Worm (Caenorhabditis elegans): ENCODE results near the gene dmsr-12.

dmsr-12 gene

DNA sequence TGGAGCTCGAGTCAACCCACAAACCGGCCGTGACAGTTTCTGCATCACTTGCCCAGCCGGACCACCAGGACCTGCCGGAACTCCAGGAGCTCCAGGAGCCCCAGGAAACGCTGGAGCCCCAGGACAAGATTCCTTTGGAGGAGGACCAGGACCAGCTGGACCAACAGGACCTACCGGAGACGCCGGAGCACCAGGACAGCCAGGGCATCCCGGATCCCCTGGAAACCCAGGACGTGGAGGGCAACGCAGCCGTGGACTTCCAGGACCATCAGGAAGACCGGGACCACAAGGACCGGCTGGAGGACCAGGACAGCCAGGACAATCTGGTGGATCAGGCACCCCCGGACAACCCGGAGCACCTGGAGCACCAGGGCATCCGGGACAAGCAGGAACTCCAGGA is 23.8 kb upstream of the dmsr-12 start:
- TF ChIP-seq nhr-77 (tag; optimal IDR thresholded peaks at IDR 0.05) (no peak), nhr-28 (tag; optimal IDR thresholded peaks at IDR 0.05) (no peak), elt-3 (tag; optimal IDR thresholded peaks at IDR 0.05) (no peak), eor-1 (tag; optimal IDR thresholded peaks at IDR 0.05) (no peak), aly-2 (tag; optimal IDR thresholded peaks at IDR 0.05) (no peak), jun-1 (tag; optimal IDR thresholded peaks at IDR 0.05) (no peak), sea-2 (GFP tag; optimal IDR thresholded peaks at IDR 0.05) (no peak), R02D3.7 (tag; optimal IDR thresholded peaks at IDR 0.05) (no peak), tbx-2 (tag; optimal IDR thresholded peaks at IDR 0.05) (no peak), lin-39 (tag; optimal IDR thresholded peaks at IDR 0.05) (no peak), lsy-12 (tag; optimal IDR thresholded peaks at IDR 0.05) (no peak), fkh-2 (tag; optimal IDR thresholded peaks at IDR 0.05) (no peak), hmg-11 (tag; optimal IDR thresholded peaks at IDR 0.05) (no peak), nhr-76 (tag; optimal IDR thresholded peaks at IDR 0.05) (no peak)

DNA sequence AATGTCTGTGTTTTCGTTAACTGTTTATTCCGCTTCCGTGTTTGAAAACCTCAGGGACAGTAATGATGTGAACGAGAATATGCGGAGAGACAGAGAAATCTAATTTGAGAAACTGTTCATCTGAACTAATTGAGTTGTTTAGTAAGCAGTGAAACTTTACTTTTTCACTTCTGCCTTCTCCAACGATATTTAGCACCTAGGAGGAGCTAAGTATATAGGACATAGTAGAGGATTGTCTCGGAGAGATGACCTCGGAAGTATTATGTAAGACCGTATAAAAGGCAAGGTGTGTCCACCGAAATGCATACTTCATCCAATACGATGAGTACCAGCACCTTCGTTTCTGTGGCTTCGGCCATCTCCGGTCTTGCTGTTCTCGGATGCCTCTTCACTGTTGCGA is 23.2 kb upstream of the dmsr-12 start, which contains the start of gene col-141:
Gene col-141, plus strand, starts transcription at position 301 of the 400 bp plus-strand sequence.
- TF ChIP-seq snpc-4 (tag; optimal IDR thresholded peaks at IDR 0.05): no peak
- no peak for TF ChIP-seq R02D3.7 (tag; optimal IDR thresholded peaks at IDR 0.05)
- no peak for TF ChIP-seq pha-4 (tag; optimal IDR thresholded peaks at IDR 0.05)
- TF ChIP-seq mdl-1 (tag; optimal IDR thresholded peaks at IDR 0.05): no peak
- TF ChIP-seq ama-1 (optimal IDR thresholded peaks at IDR 0.05): no peak
- no peak for TF ChIP-seq egl-5 (tag; optimal IDR thresholded peaks at IDR 0.05)
- no peak for TF ChIP-seq nhr-23 (tag; optimal IDR thresholded peaks at IDR 0.05)
- TF ChIP-seq fos-1 (tag; optimal IDR thresholded peaks at IDR 0.05): no peak
- no peak for TF ChIP-seq fkh-10 (GFP tag; optimal IDR thresholded peaks at IDR 0.05)
- TF ChIP-seq nhr-76 (tag; optimal IDR thresholded peaks at IDR 0.05): no peak

DNA sequence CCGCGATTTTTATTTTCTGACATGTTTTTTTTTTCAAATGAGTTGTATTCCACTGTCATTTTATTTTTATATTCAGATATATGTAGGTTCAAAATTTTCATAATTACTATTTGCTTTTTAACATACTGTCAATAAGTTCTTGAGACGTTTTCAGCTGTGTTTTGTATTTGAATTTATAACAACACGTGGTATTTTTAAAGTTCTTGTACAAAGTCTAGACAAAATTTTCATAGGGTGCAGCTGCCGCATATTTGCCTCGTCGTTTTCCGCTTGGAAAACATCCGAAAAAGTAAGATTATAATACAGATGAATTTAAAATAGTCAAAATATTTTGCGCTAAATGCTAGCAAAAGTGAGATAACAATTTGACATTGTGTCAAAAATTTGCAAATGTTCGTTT is 22.5 kb upstream of the dmsr-12 start, which contains the start of gene dmsr-15:
Gene dmsr-15, minus strand, starts transcription at position 101 of the 400 bp plus-strand sequence.
- TF ChIP-seq ZK546.5 (tag; optimal IDR thresholded peaks at IDR 0.05) (no peak), jun-1 (tag; optimal IDR thresholded peaks at IDR 0.05) (no peak), fkh-10 (GFP tag; optimal IDR thresholded peaks at IDR 0.05) (no peak), ztf-4 (tag; optimal IDR thresholded peaks at IDR 0.05) (no peak), eor-1 (tag; optimal IDR thresholded peaks at IDR 0.05) (no peak), pqm-1 (tag; optimal IDR thresholded peaks at IDR 0.05) (no peak), skn-1 (tag; optimal IDR thresholded peaks at IDR 0.05) (no peak), nhr-43 (tag; optimal IDR thresholded peaks at IDR 0.05; ENCODE audit: poor library complexity, severe bottlenecking) (no peak), elt-1 (tag; optimal IDR thresholded peaks at IDR 0.05) (no peak), ceh-16 (tag; optimal IDR thresholded peaks at IDR 0.05) (no peak), lsy-12 (tag; optimal IDR thresholded peaks at IDR 0.05) (no peak), nhr-28 (tag; optimal IDR thresholded peaks at IDR 0.05) (no peak), lin-15B (tag; optimal IDR thresholded peaks at IDR 0.05) (no peak), nhr-77 (tag; optimal IDR thresholded peaks at IDR 0.05) (no peak), lin-39 (tag; optimal IDR thresholded peaks at IDR 0.05) (no peak)

DNA sequence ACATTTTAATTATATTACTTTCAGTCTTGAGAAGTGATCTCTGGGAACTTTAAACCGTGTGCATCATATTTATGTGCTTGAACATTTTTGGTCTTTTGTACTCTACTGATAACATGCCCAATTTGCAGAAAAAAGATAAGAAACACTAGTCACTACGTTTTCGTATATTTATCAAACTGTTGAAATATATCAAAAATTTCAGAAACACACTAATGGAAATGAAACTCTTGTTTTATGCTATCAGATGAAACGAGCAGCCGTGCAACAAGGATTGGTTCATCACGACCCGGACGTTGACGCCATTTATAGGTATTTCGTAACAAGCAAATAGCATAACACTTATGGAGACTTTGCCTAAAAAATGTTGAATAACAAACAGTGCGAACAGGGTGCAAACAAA is 17.2 kb upstream of the dmsr-12 start:
- TF ChIP-seq nfya-1 (tag; optimal IDR thresholded peaks at IDR 0.05; ENCODE audit: insufficient read depth) (no peak), pqm-1 (tag; optimal IDR thresholded peaks at IDR 0.05) (peak; percentile 84), nhr-43 (tag; optimal IDR thresholded peaks at IDR 0.05; ENCODE audit: poor library complexity, severe bottlenecking) (no peak), daf-12 (tag; optimal IDR thresholded peaks at IDR 0.05) (no peak), hmg-11 (tag; optimal IDR thresholded peaks at IDR 0.05) (no peak), nhr-23 (tag; optimal IDR thresholded peaks at IDR 0.05) (no peak), nhr-11 (tag; optimal IDR thresholded peaks at IDR 0.05) (no peak), nhr-67 (tag; optimal IDR thresholded peaks at IDR 0.05) (no peak), ZK546.5 (tag; optimal IDR thresholded peaks at IDR 0.05) (no peak), elt-2 (tag; optimal IDR thresholded peaks at IDR 0.05) (peak; percentile 92), R02D3.7 (tag; optimal IDR thresholded peaks at IDR 0.05) (no peak), nhr-77 (tag; optimal IDR thresholded peaks at IDR 0.05) (no peak), nhr-12 (tag; optimal IDR thresholded peaks at IDR 0.05) (no peak), fkh-2 (tag; optimal IDR thresholded peaks at IDR 0.05) (no peak)

Measured in whole organism, L3 larva.